Fruit fly (Drosophila melanogaster) whole organism, embryonic: ENCODE results near the gene CG8281.

Source experiments
- Bgb ChIP-seq: fragments of 200-800 bp; sonication (Bioruptor generic); IDR thresholded peaks from 2 replicates; pipeline ENCODE4 v1.3.6; 2022; ENCODE audit warnings: missing biosample characterization, missing genetic modification characterization; ENCODE audit not compliant: partially characterized antibody
- Bteb2 ChIP-seq: fragments of 200-800 bp; sonication (Bioruptor generic); optimal IDR thresholded peaks from 2 replicates; lab custom pipeline; 2016; ENCODE audit warnings: missing biosample characterization, missing genetic modification characterization
- CG12071 ChIP-seq: fragments of 200-800 bp; sonication (Bioruptor generic); optimal IDR thresholded peaks from 3 replicates; lab custom pipeline; 2018; ENCODE audit warnings: missing biosample characterization, mild to moderate bottlenecking, missing genetic modification characterization
- CG13123 ChIP-seq: fragments of 200-800 bp; sonication (Bioruptor generic); optimal IDR thresholded peaks from 2 replicates; lab custom pipeline; 2016; ENCODE audit warnings: missing biosample characterization, missing genetic modification characterization
- CG14710 ChIP-seq: fragments of 200-800 bp; sonication (Bioruptor generic); optimal IDR thresholded peaks from 3 replicates; lab custom pipeline; 2019; ENCODE audit warnings: missing biosample characterization, mild to moderate bottlenecking, missing genetic modification characterization, moderate library complexity
- CG16779 ChIP-seq: fragments of 200-800 bp; sonication (Bioruptor generic); IDR thresholded peaks from 2 replicates; pipeline ENCODE4 v1.3.6; 2022; ENCODE audit warnings: missing biosample characterization, missing genetic modification characterization
- CG16813 ChIP-seq: fragments of 200-800 bp; sonication (Bioruptor generic); IDR thresholded peaks from 3 replicates; pipeline ENCODE4 v1.3.6; 2022; ENCODE audit warnings: missing biosample characterization, missing genetic modification characterization; ENCODE audit not compliant: partially characterized antibody
- CG16815 ChIP-seq: fragments of 200-800 bp; sonication (Bioruptor generic); optimal IDR thresholded peaks from 3 replicates; lab custom pipeline; 2017; ENCODE audit warnings: missing biosample characterization, mild to moderate bottlenecking, missing genetic modification characterization
- CG17186 ChIP-seq: fragments of 200-800 bp; sonication (Bioruptor generic); optimal IDR thresholded peaks from 3 replicates; lab custom pipeline; 2017; ENCODE audit warnings: missing biosample characterization, missing genetic modification reagents, missing genetic modification characterization
- CG1832 ChIP-seq: fragments of 200-800 bp; sonication (Bioruptor generic); optimal IDR thresholded peaks from 2 replicates; lab custom pipeline; 2017; ENCODE audit warnings: missing biosample characterization, mild to moderate bottlenecking, missing genetic modification characterization, inconsistent platforms
- CG2202 ChIP-seq: fragments of 200-800 bp; sonication (Bioruptor generic); optimal IDR thresholded peaks from 2 replicates; lab custom pipeline; 2018; ENCODE audit warnings: missing biosample characterization, mild to moderate bottlenecking, missing genetic modification characterization
- CG2889 ChIP-seq: fragments of 200-800 bp; sonication (Bioruptor generic); IDR thresholded peaks from 3 replicates; pipeline ENCODE4 v1.3.6; 2022; ENCODE audit warnings: missing biosample characterization, missing genetic modification characterization
- CG3065 ChIP-seq: fragments of 200-800 bp; sonication (Bioruptor generic); optimal IDR thresholded peaks from 2 replicates; lab custom pipeline; 2016; ENCODE audit warnings: missing biosample characterization, missing genetic modification characterization
- CG34224 ChIP-seq: fragments of 200-800 bp; sonication (Bioruptor generic); IDR thresholded peaks from 3 replicates; pipeline ENCODE4 v1.3.6; 2022; ENCODE audit warnings: missing biosample characterization, missing genetic modification characterization; ENCODE audit not compliant: partially characterized antibody
- CG43689 ChIP-seq: fragments of 200-800 bp; sonication (Bioruptor generic); IDR thresholded peaks from 2 replicates; pipeline ENCODE4 v1.3.6; 2022; ENCODE audit warnings: missing biosample characterization, missing genetic modification characterization
- CG4820 ChIP-seq: fragments of 200-800 bp; sonication (Bioruptor generic); optimal IDR thresholded peaks from 3 replicates; lab custom pipeline; 2016; ENCODE audit warnings: missing biosample characterization, missing genetic modification characterization
- CG5953 ChIP-seq: fragments of 200-800 bp; sonication (Bioruptor generic); IDR thresholded peaks from 2 replicates; pipeline ENCODE4 v1.3.6; 2022; ENCODE audit warnings: missing biosample characterization, missing genetic modification characterization
- CG7928 ChIP-seq: fragments of 200-800 bp; sonication (Bioruptor generic); optimal IDR thresholded peaks from 2 replicates; lab custom pipeline; 2017; ENCODE audit warnings: missing biosample characterization, mild to moderate bottlenecking, missing genetic modification characterization
- CG8944 ChIP-seq: fragments of 200-800 bp; sonication (Bioruptor generic); optimal IDR thresholded peaks from 3 replicates; lab custom pipeline; 2016; ENCODE audit warnings: missing biosample characterization, missing genetic modification characterization
- CG9727 ChIP-seq: fragments of 200-800 bp; sonication (Bioruptor generic); optimal IDR thresholded peaks from 3 replicates; lab custom pipeline; 2017; ENCODE audit warnings: missing biosample characterization, mild to moderate bottlenecking, missing genetic modification characterization
- CG9932 ChIP-seq: fragments of 200-800 bp; sonication (Bioruptor generic); IDR thresholded peaks from 2 replicates; pipeline ENCODE4 v1.3.6; 2022; ENCODE audit warnings: missing biosample characterization, missing genetic modification characterization
- Chrac-16 ChIP-seq: fragments of 200-800 bp; sonication (Bioruptor generic); optimal IDR thresholded peaks from 3 replicates; lab custom pipeline; 2016; ENCODE audit warnings: missing biosample characterization, missing genetic modification characterization
- CkIIα-i1 ChIP-seq: fragments of 200-800 bp; sonication (Bioruptor generic); IDR thresholded peaks from 2 replicates; pipeline ENCODE4 v1.3.6; 2022; ENCODE audit warnings: missing biosample characterization, missing genetic modification characterization
- Dip2 ChIP-seq: fragments of 200-800 bp; sonication (Bioruptor generic); IDR thresholded peaks from 2 replicates; pipeline ENCODE4 v1.3.6; 2022; ENCODE audit warnings: missing biosample characterization, missing genetic modification characterization
- Dip3 ChIP-seq: fragments of 200-800 bp; sonication (Bioruptor generic); optimal IDR thresholded peaks from 3 replicates; lab custom pipeline; 2016; ENCODE audit warnings: missing biosample characterization, missing genetic modification characterization
- E2f2 ChIP-seq: fragments of 200-800 bp; sonication (Bioruptor generic); IDR thresholded peaks from 2 replicates; pipeline ENCODE4 v1.3.6; 2022; ENCODE audit warnings: missing biosample characterization, missing genetic modification characterization
- HmgD ChIP-seq: fragments of 200-800 bp; sonication (Bioruptor generic); optimal IDR thresholded peaks from 3 replicates; lab custom pipeline; 2016; ENCODE audit warnings: missing biosample characterization, missing genetic modification characterization
- Hr3 ChIP-seq: fragments of 200-800 bp; sonication (Bioruptor generic); optimal IDR thresholded peaks from 3 replicates; lab custom pipeline; 2016; ENCODE audit warnings: missing biosample characterization, missing genetic modification characterization
- MESR4 ChIP-seq: fragments of 200-800 bp; sonication (Bioruptor generic); optimal IDR thresholded peaks from 2 replicates; lab custom pipeline; 2018; ENCODE audit warnings: missing biosample characterization, mild to moderate bottlenecking, missing genetic modification characterization, moderate library complexity
- Max ChIP-seq: fragments of 200-800 bp; sonication (Bioruptor generic); optimal IDR thresholded peaks from 2 replicates; lab custom pipeline; 2016; ENCODE audit warnings: missing biosample characterization, mild to moderate bottlenecking, missing genetic modification characterization
- NC2β ChIP-seq: fragments of 200-800 bp; sonication (Bioruptor generic); optimal IDR thresholded peaks from 2 replicates; lab custom pipeline; 2016; ENCODE audit warnings: missing biosample characterization, missing genetic modification characterization
- Neu2 ChIP-seq: fragments of 200-800 bp; sonication (Bioruptor generic); optimal IDR thresholded peaks from 3 replicates; lab custom pipeline; 2016; ENCODE audit warnings: missing biosample characterization, missing genetic modification characterization, borderline replicate concordance
- NfI ChIP-seq: fragments of 200-800 bp; sonication (Bioruptor generic); optimal IDR thresholded peaks from 3 replicates; lab custom pipeline; 2018; ENCODE audit warnings: missing biosample characterization, mild to moderate bottlenecking, missing genetic modification characterization, moderate library complexity
- Oaz ChIP-seq: fragments of 200-800 bp; sonication (Bioruptor generic); IDR thresholded peaks from 2 replicates; pipeline ENCODE4 v1.3.6; 2022; ENCODE audit warnings: missing biosample characterization, missing genetic modification characterization
- Sox100B ChIP-seq: fragments of 200-800 bp; sonication (Bioruptor generic); optimal IDR thresholded peaks from 3 replicates; lab custom pipeline; 2018; ENCODE audit warnings: missing biosample characterization, mild to moderate bottlenecking, missing genetic modification characterization
- Spps ChIP-seq: fragments of 200-800 bp; sonication (Bioruptor generic); optimal IDR thresholded peaks from 2 replicates; lab custom pipeline; 2018; ENCODE audit warnings: missing biosample characterization, mild to moderate bottlenecking, missing genetic modification characterization
- Tbp ChIP-seq: fragments of >200 bp; optimal IDR thresholded peaks from 2 replicates; lab custom pipeline; 2018; ENCODE audit warnings: missing biosample characterization, missing genetic modification characterization
- Xbp1 ChIP-seq: fragments of 200-800 bp; sonication (Bioruptor generic); optimal IDR thresholded peaks from 3 replicates; lab custom pipeline; 2016; ENCODE audit warnings: missing biosample characterization, mild to moderate bottlenecking, missing genetic modification characterization
- abd-A ChIP-seq: fragments of 200-800 bp; sonication (Bioruptor generic); optimal IDR thresholded peaks from 3 replicates; lab custom pipeline; 2019; ENCODE audit warnings: missing biosample characterization, mild to moderate bottlenecking, missing genetic modification characterization, moderate library complexity
- btn ChIP-seq: fragments of 200-800 bp; sonication (Bioruptor generic); optimal IDR thresholded peaks from 2 replicates; lab custom pipeline; 2016; ENCODE audit warnings: missing biosample characterization, missing genetic modification characterization
- ci ChIP-seq: fragments of 200-800 bp; sonication (Bioruptor generic); IDR thresholded peaks from 3 replicates; pipeline ENCODE4 v1.3.6; 2022; ENCODE audit warnings: missing biosample characterization, missing genetic modification characterization
- corto ChIP-seq: fragments of 200-800 bp; sonication (Bioruptor generic); optimal IDR thresholded peaks from 2 replicates; lab custom pipeline; 2016; ENCODE audit warnings: missing biosample characterization, mild to moderate bottlenecking, missing genetic modification characterization, moderate library complexity
- dysf ChIP-seq: fragments of 200-800 bp; sonication (Bioruptor generic); IDR thresholded peaks from 3 replicates; pipeline ENCODE4 v1.3.6; 2022; ENCODE audit warnings: missing biosample characterization, missing genetic modification characterization
- eve ChIP-seq, 2 experiments: fragments of >200 bp; optimal IDR thresholded peaks; 2 replicates each; lab custom pipeline; 2017; ENCODE audit warnings: missing biosample characterization in 2 of 2, missing genetic modification characterization in 2 of 2
- ind ChIP-seq: fragments of 200-800 bp; sonication (Bioruptor generic); optimal IDR thresholded peaks from 3 replicates; lab custom pipeline; 2016; ENCODE audit warnings: missing biosample characterization, missing genetic modification characterization
- klu ChIP-seq: fragments of 200-800 bp; sonication (Bioruptor generic); IDR thresholded peaks from 2 replicates; pipeline ENCODE4 v1.3.6; 2022; ENCODE audit warnings: missing biosample characterization, missing genetic modification characterization
- nau ChIP-seq: fragments of 200-800 bp; sonication (Bioruptor generic); optimal IDR thresholded peaks from 3 replicates; lab custom pipeline; 2017; ENCODE audit warnings: missing biosample characterization, mild to moderate bottlenecking, missing genetic modification characterization, missing genetic modification reagents
- pum ChIP-seq: fragments of 200-800 bp; sonication (Bioruptor generic); optimal IDR thresholded peaks from 2 replicates; lab custom pipeline; 2016; ENCODE audit warnings: missing biosample characterization, missing genetic modification characterization
- rib ChIP-seq: fragments of 200-800 bp; sonication (Bioruptor generic); IDR thresholded peaks from 2 replicates; pipeline ENCODE4 v1.3.6; 2022; ENCODE audit warnings: missing biosample characterization, missing genetic modification characterization
- unc-4 ChIP-seq: fragments of 200-800 bp; sonication (Bioruptor generic); IDR thresholded peaks from 2 replicates; pipeline ENCODE4 v1.3.6; 2022; ENCODE audit warnings: missing biosample characterization, missing genetic modification characterization; ENCODE audit not compliant: partially characterized antibody
- usp ChIP-seq: fragments of >200 bp; optimal IDR thresholded peaks from 2 replicates; lab custom pipeline; 2017; ENCODE audit warnings: missing biosample characterization, missing genetic modification characterization
- zf30C ChIP-seq: fragments of 200-800 bp; sonication (Bioruptor generic); optimal IDR thresholded peaks from 3 replicates; lab custom pipeline; 2018; ENCODE audit warnings: missing biosample characterization, mild to moderate bottlenecking, missing genetic modification characterization

The CG8281 gene

DNA sequence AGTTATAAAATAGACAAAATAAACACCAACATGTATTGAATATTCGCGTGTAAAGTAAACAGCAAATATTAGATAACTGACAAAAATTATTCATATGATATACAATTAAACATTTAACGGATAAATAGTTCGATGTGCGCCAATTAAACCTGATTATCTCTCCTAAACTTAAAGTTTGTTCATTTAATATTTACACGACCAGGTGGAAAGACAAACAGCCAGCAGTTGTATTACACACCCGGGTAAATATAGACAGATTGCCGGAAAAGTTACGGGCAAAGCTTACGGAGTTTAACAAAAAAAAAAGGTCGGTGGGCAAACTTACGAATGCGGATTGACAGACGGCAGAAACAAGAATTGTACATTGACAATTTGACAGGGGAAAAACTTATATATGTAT, 30.2 kb upstream of the CG8281 start (continued):
- TF ChIP-seq Max (GFP tag; lab: Kevin White, UChicago) (no peak), pum (GFP tag; lab: Kevin White, UChicago) (no peak), Sox100B (peak; percentile 70), CG17186 (GFP tag; lab: Kevin White, UChicago) (peak; percentile 14), CG14710 (tag; lab: Kevin White, UChicago) (peak; percentile 9), CG34224 (GFP tag; lab: Robert Waterston, UW) (no peak), MESR4 (GFP tag; lab: Kevin White, UChicago) (no peak), Bgb (no peak), Dip2 (GFP tag; lab: Robert Waterston, UW) (no peak), Oaz (GFP tag; lab: Robert Waterston, UW) (no peak), HmgD (GFP tag; lab: Kevin White, UChicago) (no peak), unc-4 (GFP tag; lab: Robert Waterston, UW) (no peak), CG9727 (GFP tag; lab: Kevin White, UChicago) (no peak), CG16815 (GFP tag; lab: Kevin White, UChicago) (no peak), Dip3 (GFP tag; lab: Kevin White, UChicago) (no peak), eve (GFP tag; optimal IDR thresholded peaks at IDR 0.05; lab: Kevin White, UChicago) (no peak), CG2202 (tag; lab: Kevin White, UChicago) (peak; percentile 39), ind (GFP tag; lab: Kevin White, UChicago) (no peak), nau (GFP tag; lab: Kevin White, UChicago) (peak; percentile 87), Xbp1 (GFP tag; lab: Kevin White, UChicago) (no peak), CG12071 (GFP tag; lab: Kevin White, UChicago) (peak; percentile 93), corto (GFP tag; lab: Kevin White, UChicago) (no peak), dysf (GFP tag; lab: Robert Waterston, UW) (peak; percentile 32; the same call in 1 of the 3 replicates), CG43689 (no peak), CG4820 (GFP tag; lab: Kevin White, UChicago) (no peak), Neu2 (GFP tag; lab: Kevin White, UChicago) (no peak), Bteb2 (GFP tag; lab: Kevin White, UChicago) (peak; percentile 32), CkIIα-i1 (no peak), CG5953 (GFP tag; lab: Robert Waterston, UW) (peak; percentile 30; the same call in 1 of the 2 replicates), Tbp (GFP tag; lab: Kevin White, UChicago) (no peak), usp (GFP tag; lab: Kevin White, UChicago) (no peak), CG13123 (GFP tag; lab: Kevin White, UChicago) (no peak), Chrac-16 (no peak), NC2β (GFP tag; lab: Kevin White, UChicago) (no peak), Hr3 (no peak), CG16813 (GFP tag; lab: Robert Waterston, UW) (no peak), CG7928 (GFP tag; lab: Kevin White, UChicago) (peak; percentile 57), klu (GFP tag; lab: Robert Waterston, UW) (no peak), CG2889 (GFP tag; lab: Robert Waterston, UW) (no peak), NfI (GFP tag; lab: Kevin White, UChicago) (peak; percentile 66), CG8944 (no peak), CG16779 (GFP tag; lab: Robert Waterston, UW) (no peak), ci (GFP tag; lab: Robert Waterston, UW) (peak; percentile 77), zf30C (no peak), Spps (no peak), abd-A (tag; lab: Kevin White, UChicago) (no peak), CG1832 (no peak), rib (GFP tag; lab: Robert Waterston, UW) (0 out of 2 replicates have a peak, but pooled peaks have one; percentile 22), CG3065 (GFP tag; lab: Kevin White, UChicago) (no peak), CG9932 (GFP tag; lab: Robert Waterston, UW) (no peak), btn (GFP tag; lab: Kevin White, UChicago) (no peak), E2f2 (GFP tag; lab: Robert Waterston, UW) (peak; percentile 52)
